Fruit fly (Drosophila melanogaster): ENCODE results near the gene CG7271.

Gene CG7271

DNA sequence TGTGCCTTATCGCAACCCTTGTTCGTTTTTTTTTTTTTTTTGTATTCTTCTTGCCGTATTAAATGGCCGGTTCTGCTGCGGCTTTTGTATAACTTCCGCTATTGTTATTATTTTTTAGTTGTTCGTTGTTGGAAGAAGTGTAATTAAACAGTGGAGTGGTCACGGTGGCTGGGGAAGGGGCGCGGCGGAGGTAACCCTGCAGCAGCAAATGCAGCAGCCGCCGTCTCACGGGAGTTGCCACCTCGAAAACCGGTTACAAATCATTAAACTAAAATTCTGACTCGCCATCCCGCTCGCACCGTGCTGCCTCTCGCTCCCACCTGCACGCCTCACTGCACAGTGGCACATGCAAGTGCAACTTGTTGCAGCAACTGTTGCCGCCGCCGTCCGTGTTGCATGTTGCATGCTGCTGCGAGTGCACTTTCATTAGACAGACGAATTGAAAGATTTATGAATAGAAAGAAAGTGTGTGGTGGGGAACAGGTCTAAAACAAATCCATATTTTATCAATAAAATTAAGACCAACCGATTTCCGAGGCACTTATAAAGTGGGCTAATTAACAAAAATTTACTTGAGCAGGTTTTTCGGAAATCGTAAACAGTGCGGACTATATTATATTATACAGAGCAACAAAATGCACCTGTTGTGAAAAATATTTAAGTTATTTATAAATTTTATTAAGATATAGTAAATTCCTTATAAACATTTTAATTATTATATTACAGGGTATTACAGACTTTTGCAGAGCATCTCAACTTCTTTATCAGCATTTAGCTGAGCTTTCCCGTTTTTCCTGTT is 39.3 kb downstream of the CG7271 start (continued):
- TF ChIP-seq CG8119 (GFP tag; IDR thresholded peaks at IDR 0.05) = peak; percentile 68; the same call in 2 of the 3 replicates
- TF ChIP-seq CG7368 (GFP tag; optimal IDR thresholded peaks at IDR 0.05) = no peak
- TF ChIP-seq Gug (GFP tag; IDR thresholded peaks at IDR 0.05) = no peak
- TF ChIP-seq Hr39 (GFP tag; optimal IDR thresholded peaks at IDR 0.05) = no peak
- no peak for TF ChIP-seq achi (GFP tag; optimal IDR thresholded peaks at IDR 0.05)
- no peak for TF ChIP-seq acj6 (GFP tag; optimal IDR thresholded peaks at IDR 0.05)
- peak; percentile 15 for TF ChIP-seq CG6808 (GFP tag; optimal IDR thresholded peaks at IDR 0.05)
- no peak for TF ChIP-seq CG11294 (GFP tag; IDR thresholded peaks at IDR 0.05)
- TF ChIP-seq CG16779 (tag; optimal IDR thresholded peaks at IDR 0.05) = no peak
- TF ChIP-seq Eip93F (GFP tag; optimal IDR thresholded peaks at IDR 0.05) = no peak
- TF ChIP-seq CG10669 (GFP tag; optimal IDR thresholded peaks at IDR 0.05) = no peak
- TF ChIP-seq Sox14 (GFP tag; optimal IDR thresholded peaks at IDR 0.05) = no peak
- no peak for TF ChIP-seq CG10631 (GFP tag; optimal IDR thresholded peaks at IDR 0.05)
- no peak for TF ChIP-seq CG11762 (GFP tag; optimal IDR thresholded peaks at IDR 0.05; ENCODE audit: insufficient read depth)
- TF ChIP-seq esn (GFP tag; optimal IDR thresholded peaks at IDR 0.05) = no peak
- no peak for TF ChIP-seq CG6854 (GFP tag; optimal IDR thresholded peaks at IDR 0.05)
- TF ChIP-seq Eip78C (GFP tag) = peak; percentile 67
- no peak for TF ChIP-seq CG6792 (GFP tag; optimal IDR thresholded peaks at IDR 0.05)
- no peak for TF ChIP-seq CG11902 (GFP tag; optimal IDR thresholded peaks at IDR 0.05)

DNA sequence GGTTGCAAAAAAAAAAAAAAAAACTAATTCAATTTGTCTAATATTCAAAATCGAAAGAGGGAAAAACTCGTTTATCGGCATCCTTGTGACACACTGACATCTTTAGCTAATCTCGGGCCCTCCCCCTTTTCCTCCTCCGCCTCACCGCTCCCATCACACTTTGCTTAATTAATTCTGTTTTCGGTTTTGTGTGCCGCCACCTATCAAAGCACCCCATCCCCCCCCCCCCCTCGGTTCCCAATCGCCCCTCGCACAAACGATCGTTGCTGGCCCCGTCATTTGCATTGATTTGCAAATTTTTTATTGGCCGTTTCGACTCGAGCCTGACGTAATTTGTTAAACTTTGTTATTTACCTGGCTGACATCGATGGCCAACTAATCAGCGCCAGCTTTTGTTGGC is 39.9 kb downstream of the CG7271 start:
- 0 out of 3 replicates have a peak, but pooled peaks have one; percentile 15 for TF ChIP-seq eg (GFP tag; IDR thresholded peaks at IDR 0.05)
- no peak for TF ChIP-seq CG6808 (GFP tag; optimal IDR thresholded peaks at IDR 0.05)
- TF ChIP-seq CG6276 (GFP tag; optimal IDR thresholded peaks at IDR 0.05) = peak; percentile 6

DNA sequence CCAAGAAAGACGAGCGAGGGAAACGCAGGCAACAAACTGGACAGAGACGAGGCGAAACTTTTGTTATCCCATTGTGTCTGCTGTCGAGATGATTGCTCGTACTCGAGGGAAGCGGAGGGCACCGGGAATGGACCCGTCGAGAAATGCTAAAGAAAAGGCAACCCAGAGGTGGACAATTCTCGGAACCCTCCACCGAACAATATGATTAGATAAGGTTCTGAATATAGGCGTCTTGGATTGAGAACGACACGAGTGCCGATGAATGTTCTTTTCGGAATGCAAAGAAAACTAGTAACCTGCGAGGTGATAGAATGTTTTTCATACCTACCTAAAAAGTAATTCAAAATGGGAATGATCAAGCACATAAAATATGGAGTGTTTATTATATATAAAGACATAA is 41.3 kb downstream of the CG7271 start:
- TF ChIP-seq CG6276 (GFP tag; optimal IDR thresholded peaks at IDR 0.05) (no peak), CG11902 (GFP tag; optimal IDR thresholded peaks at IDR 0.05) (no peak), pdm3 (GFP tag; optimal IDR thresholded peaks at IDR 0.05) (no peak), CG16779 (tag; optimal IDR thresholded peaks at IDR 0.05) (no peak), Lpt (GFP tag; optimal IDR thresholded peaks at IDR 0.05) (no peak), lz (GFP tag; optimal IDR thresholded peaks at IDR 0.05) (no peak), CG10631 (GFP tag; optimal IDR thresholded peaks at IDR 0.05) (no peak), dsx (GFP tag; optimal IDR thresholded peaks at IDR 0.05; ENCODE audit: poor library complexity, severe bottlenecking) (no peak), Hr4 (GFP tag; optimal IDR thresholded peaks at IDR 0.05) (no peak), Sox14 (GFP tag; optimal IDR thresholded peaks at IDR 0.05) (no peak), Eip75B (GFP tag; optimal IDR thresholded peaks at IDR 0.05) (no peak), topi (GFP tag; optimal IDR thresholded peaks at IDR 0.05) (no peak), salr (GFP tag; optimal IDR thresholded peaks at IDR 0.05) (no peak), CG10669 (GFP tag; optimal IDR thresholded peaks at IDR 0.05) (no peak), CG31627 (GFP tag; optimal IDR thresholded peaks at IDR 0.05) (no peak), cyc (GFP tag; optimal IDR thresholded peaks at IDR 0.05) (no peak), OdsH (GFP tag; optimal IDR thresholded peaks at IDR 0.05) (no peak), Eip93F (GFP tag; optimal IDR thresholded peaks at IDR 0.05) (no peak)

DNA sequence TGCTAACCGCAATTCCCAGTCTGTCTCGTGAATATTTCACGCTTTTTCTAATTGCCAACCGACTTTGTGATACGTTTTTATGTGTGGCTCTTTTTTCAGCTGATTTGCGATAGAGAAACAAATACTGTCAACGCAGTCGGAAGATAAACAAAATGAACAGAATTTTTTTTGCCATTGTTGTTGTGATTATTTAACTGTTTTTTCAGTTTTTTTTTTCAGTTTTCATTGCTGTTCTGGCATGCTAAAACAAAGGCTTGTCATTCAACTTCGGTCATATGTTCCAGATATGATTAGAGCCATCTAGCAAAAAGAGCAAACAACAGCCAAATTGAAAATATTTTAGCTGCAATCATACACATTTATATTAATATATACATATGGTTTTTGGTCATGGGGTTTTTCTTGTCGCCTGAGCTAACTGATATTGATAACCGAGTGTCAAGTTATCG is 43.7 kb downstream of the CG7271 start:
- TF ChIP-seq CG6792 (GFP tag; optimal IDR thresholded peaks at IDR 0.05) (no peak), vri (GFP tag; optimal IDR thresholded peaks at IDR 0.05) (peak; percentile 93), fkh (GFP tag; optimal IDR thresholded peaks at IDR 0.05) (peak; percentile 64), CG3032 (tag; optimal IDR thresholded peaks at IDR 0.05) (no peak), CG16779 (tag; optimal IDR thresholded peaks at IDR 0.05) (no peak), CG31627 (GFP tag; optimal IDR thresholded peaks at IDR 0.05) (no peak), Eip93F (GFP tag; optimal IDR thresholded peaks at IDR 0.05) (peak; percentile 58)
